Fruit fly (Drosophila melanogaster): Measurements from ENCODE around the gene jvl.

jvl gene

dm6 chr3R:14798626-14799258 lies 57.4 kb downstream of the jvl start, which contains the start of gene CG14856 (continued):
- TF ChIP-seq fu2 (GFP tag; optimal IDR thresholded peaks at IDR 0.05) (no peak), CG17802 (tag; optimal IDR thresholded peaks at IDR 0.05) (no peak), CG10267 (tag; optimal IDR thresholded peaks at IDR 0.05) (no peak), D19A (tag; optimal IDR thresholded peaks at IDR 0.05) (no peak), Drgx (GFP tag; IDR thresholded peaks at IDR 0.05) (0 out of 2 replicates have a peak, but pooled peaks have one; percentile 6), exex (tag; optimal IDR thresholded peaks at IDR 0.05) (peak; percentile 86), CG9817 (tag; optimal IDR thresholded peaks at IDR 0.05) (no peak), Atf6 (GFP tag; IDR thresholded peaks at IDR 0.05) (peak; percentile 14; the same call in 1 of the 2 replicates), CG6654 (GFP tag; optimal IDR thresholded peaks at IDR 0.05) (no peak), chinmo (GFP tag; IDR thresholded peaks at IDR 0.05; ENCODE audit: partially characterized antibody) (peak; percentile 70; the same call in 1 of the 4 replicates), CG2889 (GFP tag; IDR thresholded peaks at IDR 0.05) (no peak), lilli (GFP tag; optimal IDR thresholded peaks at IDR 0.05) (no peak), Eip74EF (GFP tag; optimal IDR thresholded peaks at IDR 0.05) (no peak), Lhr (GFP tag; optimal IDR thresholded peaks at IDR 0.05) (no peak), CG9437 (GFP tag; optimal IDR thresholded peaks at IDR 0.05) (no peak), CG32772 (GFP tag; IDR thresholded peaks at IDR 0.05) (no peak), CG34376 (GFP tag; optimal IDR thresholded peaks at IDR 0.05) (peak; percentile 65), Blimp-1 (GFP tag; optimal IDR thresholded peaks at IDR 0.05) (no peak), gro (GFP tag; optimal IDR thresholded peaks at IDR 0.05) (no peak), HLHmδ (GFP tag; optimal IDR thresholded peaks at IDR 0.05) (no peak), sd (tag; optimal IDR thresholded peaks at IDR 0.05) (peak; percentile 40), NC2β (GFP tag; optimal IDR thresholded peaks at IDR 0.05) (no peak), GATAe (GFP tag; conservative IDR thresholded peaks at IDR 0.05) (no peak), Xrp1 (GFP tag; IDR thresholded peaks at IDR 0.05) (no peak), Pdp1 (GFP tag; optimal IDR thresholded peaks at IDR 0.05) (peak in 1 of 2 experiments; percentile 50), salm (tag; optimal IDR thresholded peaks at IDR 0.05) (peak; percentile 38), lbe (GFP tag; optimal IDR thresholded peaks at IDR 0.05) (no peak), CG10654 (GFP tag; optimal IDR thresholded peaks at IDR 0.05) (no peak), CG12219 (GFP tag; optimal IDR thresholded peaks at IDR 0.05) (no peak), Doc2 (GFP tag; IDR thresholded peaks at IDR 0.05) (no peak), Poxn (GFP tag; IDR thresholded peaks at IDR 0.05) (no peak), Atf3 (GFP tag; optimal IDR thresholded peaks at IDR 0.05) (no peak), ara (GFP tag; IDR thresholded peaks at IDR 0.05) (no peak), scrt (GFP tag; optimal IDR thresholded peaks at IDR 0.05) (no peak), CG14050 (GFP tag; IDR thresholded peaks at IDR 0.05) (no peak), HLH54F (GFP tag; optimal IDR thresholded peaks at IDR 0.05) (no peak), CG2129 (GFP tag; IDR thresholded peaks at IDR 0.05; ENCODE audit: partially characterized antibody) (no peak), insv (GFP tag; optimal IDR thresholded peaks at IDR 0.05) (no peak), sim (GFP tag; IDR thresholded peaks at IDR 0.05) (no peak), ab (GFP tag; optimal IDR thresholded peaks at IDR 0.05) (no peak), yki (optimal IDR thresholded peaks at IDR 0.05) (no peak), Six4 (GFP tag; optimal IDR thresholded peaks at IDR 0.05) (no peak), CG34224 (GFP tag; IDR thresholded peaks at IDR 0.05; ENCODE audit: partially characterized antibody) (no peak), odd (GFP tag; optimal IDR thresholded peaks at IDR 0.05) (peak; percentile 5), CG8924 (tag; optimal IDR thresholded peaks at IDR 0.05) (no peak), Dbx (GFP tag; IDR thresholded peaks at IDR 0.05) (no peak), dm (GFP tag; optimal IDR thresholded peaks at IDR 0.05) (no peak), sens (GFP tag) (peak; percentile 72), h (optimal IDR thresholded peaks at IDR 0.05) (no peak), CG9797 (GFP tag; optimal IDR thresholded peaks at IDR 0.05) (no peak), CG30403 (GFP tag; optimal IDR thresholded peaks at IDR 0.05) (no peak)

All from whole organism, embryonic.